Fruit fly (Drosophila melanogaster) S2 (cell line): Measurements from ENCODE around the gene CG13721.

Experiments
- CG8478 ChIP-seq: fragments of >200 bp; optimal IDR thresholded peaks from 2 replicates; lab custom pipeline; 2018
- CTCF ChIP-seq, 2 experiments: fragments of >200 bp; optimal IDR thresholded peaks; 2 replicates each; lab custom pipeline; 2018

DNA sequence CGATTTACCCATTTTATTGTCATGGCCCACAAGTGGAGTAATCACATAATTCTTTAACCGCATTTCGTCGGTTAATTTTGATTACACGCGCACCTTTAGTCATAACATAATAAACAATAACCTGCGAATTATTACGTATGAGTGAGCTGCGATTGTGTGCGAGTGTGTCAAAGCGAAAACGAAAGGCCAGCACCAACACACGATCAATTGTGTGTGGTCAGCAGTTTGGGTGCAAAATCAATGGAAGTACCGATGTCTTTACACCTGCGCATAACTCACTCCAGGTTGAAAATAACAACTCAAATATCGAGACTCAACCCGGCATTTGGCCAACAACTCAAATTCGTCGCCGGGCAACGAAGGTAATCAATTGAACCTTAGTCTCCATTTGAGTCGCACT is 36.9 kb upstream of the CG13721 start:
- TF ChIP-seq CTCF (optimal IDR thresholded peaks at IDR 0.05; lab: Kevin White, UChicago): no peak
- TF ChIP-seq CG8478: no peak
